Fruit fly (Drosophila melanogaster): ENCODE data around the gene ValRS-m.

DNA sequence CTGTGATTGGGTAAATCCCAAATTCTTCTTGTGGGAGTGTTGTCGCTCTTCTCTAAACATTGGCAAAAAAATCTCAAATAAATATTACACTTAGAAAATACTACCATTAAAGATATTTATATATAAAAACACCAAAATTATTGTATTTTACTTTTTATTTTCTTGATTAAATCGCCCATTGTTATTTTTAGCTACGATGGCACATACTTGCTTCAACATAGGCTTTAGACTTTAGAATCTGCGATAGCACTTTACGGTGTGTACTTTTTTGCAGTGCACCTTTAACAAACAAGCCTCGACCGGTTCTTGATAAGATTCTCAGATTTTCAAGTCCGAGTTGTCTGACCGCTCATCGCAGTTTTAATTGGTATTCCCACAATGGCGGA, 9.9 kb downstream of the ValRS-m start, which contains the start of gene GNBP3:
- TF ChIP-seq psq (optimal IDR thresholded peaks at IDR 0.05) (no peak), Myc (optimal IDR thresholded peaks at IDR 0.05) (no peak), ttk (optimal IDR thresholded peaks at IDR 0.05) (no peak), insv (optimal IDR thresholded peaks at IDR 0.05) (no peak)

All from Kc167 (cell line).